Comparison of ENCODE assay signal across 4 fruit fly cellular contexts in the genomic region with DNA sequence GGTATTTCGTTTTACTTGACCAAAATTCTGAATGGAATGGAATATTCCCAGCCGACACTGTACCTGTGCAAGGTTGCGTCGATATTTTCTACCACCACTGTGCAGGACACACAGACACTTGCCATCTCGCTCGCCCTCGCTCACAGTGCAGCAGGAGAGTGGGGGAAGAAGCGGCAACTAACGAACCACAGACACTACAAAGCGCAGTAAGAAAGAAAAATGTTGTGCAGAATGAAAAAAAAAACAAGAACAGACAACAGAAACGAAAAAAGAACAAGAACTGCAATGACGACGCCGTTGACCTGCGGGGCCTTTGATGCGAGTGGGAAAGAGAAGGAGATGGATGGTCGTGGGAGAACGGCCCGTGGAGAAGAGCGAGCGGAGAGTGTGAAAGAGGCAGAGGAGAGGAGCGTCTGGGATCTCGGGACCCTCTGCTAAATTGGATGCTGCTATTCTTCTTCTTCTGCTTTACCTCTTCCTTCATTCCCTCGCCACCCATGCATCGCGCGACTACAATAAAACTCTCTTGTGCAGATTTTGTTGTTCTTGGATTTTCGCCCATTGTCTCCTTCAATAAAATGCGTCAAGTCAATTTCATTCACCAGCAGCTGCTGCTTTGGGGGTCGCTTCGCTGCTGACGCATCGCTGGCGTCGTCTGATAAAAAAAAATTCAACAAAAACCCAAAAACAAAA.
TF ChIP-seq lines count a peak whose summit lies in the region.

No protein-coding gene starts in this region.

TF ChIP-seq in whole organism, embryonic, 481 proteins besides CTCF, POLR2A, EP300 and RAD21 (continued from another document and continues in another):
- TF ChIP-seq CG17328 (GFP tag; IDR thresholded peaks at IDR 0.05; lab: Robert Waterston, UW) (no peak), CG11093 (GFP tag; IDR thresholded peaks at IDR 0.05; lab: Robert Waterston, UW) (no peak), CG17385 (GFP tag; optimal IDR thresholded peaks at IDR 0.05; lab: Kevin White, UChicago) (peak; percentile 38), CoRest (tag; optimal IDR thresholded peaks at IDR 0.05; lab: Kevin White, UChicago) (no peak), ham (GFP tag; IDR thresholded peaks at IDR 0.05; lab: Robert Waterston, UW) (no peak), CG34376 (GFP tag; optimal IDR thresholded peaks at IDR 0.05; lab: Kevin White, UChicago) (no peak), CG3407 (GFP tag; optimal IDR thresholded peaks at IDR 0.05; lab: Kevin White, UChicago) (no peak), zf30C (GFP tag; optimal IDR thresholded peaks at IDR 0.05; lab: Kevin White, UChicago) (no peak), HHEX (GFP tag; optimal IDR thresholded peaks at IDR 0.05; lab: Kevin White, UChicago) (no peak), CG16863 (GFP tag; optimal IDR thresholded peaks at IDR 0.05; lab: Kevin White, UChicago) (no peak), CG4360 (GFP tag; IDR thresholded peaks at IDR 0.05; lab: Robert Waterston, UW) (peak; percentile 30; the same call in 1 of the 2 replicates), CG30431 (GFP tag; optimal IDR thresholded peaks at IDR 0.05; lab: Kevin White, UChicago) (no peak), fd3F (GFP tag; optimal IDR thresholded peaks at IDR 0.05; lab: Kevin White, UChicago) (no peak), pros (GFP tag; optimal IDR thresholded peaks at IDR 0.05; lab: Kevin White, UChicago) (peak; percentile 74), D (optimal IDR thresholded peaks at IDR 0.05; lab: Kevin White, UChicago) (peak; percentile 64), D (GFP tag; optimal IDR thresholded peaks at IDR 0.05; lab: Kevin White, UChicago) (no peak), Hmr (GFP tag; optimal IDR thresholded peaks at IDR 0.05; lab: Kevin White, UChicago) (no peak), CG6654 (GFP tag; optimal IDR thresholded peaks at IDR 0.05; lab: Kevin White, UChicago) (no peak), Med (GFP tag; lab: Kevin White, UChicago) (peak; percentile 13), sisA (GFP tag; IDR thresholded peaks at IDR 0.05; lab: Robert Waterston, UW) (no peak), Atf-2 (GFP tag; optimal IDR thresholded peaks at IDR 0.05; lab: Kevin White, UChicago) (no peak), cg (GFP tag; optimal IDR thresholded peaks at IDR 0.05; lab: Kevin White, UChicago) (peak; percentile 21), CG15073 (GFP tag; optimal IDR thresholded peaks at IDR 0.05; lab: Kevin White, UChicago) (peak; percentile 98), so (GFP tag; IDR thresholded peaks at IDR 0.05; lab: Robert Waterston, UW) (no peak), gsb-n (tag; optimal IDR thresholded peaks at IDR 0.05; lab: Kevin White, UChicago) (no peak), Bteb2 (GFP tag; optimal IDR thresholded peaks at IDR 0.05; lab: Kevin White, UChicago) (no peak), gsb (GFP tag; IDR thresholded peaks at IDR 0.05; lab: Robert Waterston, UW) (no peak), CG4404 (GFP tag; IDR thresholded peaks at IDR 0.05; lab: Robert Waterston, UW) (no peak), ci (GFP tag; IDR thresholded peaks at IDR 0.05; lab: Robert Waterston, UW) (0 out of 3 replicates have a peak, but pooled peaks have one; percentile 16), CG34224 (GFP tag; IDR thresholded peaks at IDR 0.05; lab: Robert Waterston, UW; ENCODE audit: partially characterized antibody) (no peak), schlank (tag; optimal IDR thresholded peaks at IDR 0.05; lab: Kevin White, UChicago) (no peak), Jarid2 (GFP tag; optimal IDR thresholded peaks at IDR 0.05; lab: Kevin White, UChicago) (no peak)

TF ChIP-seq in whole organism, prepupa, 60 proteins besides CTCF, POLR2A, EP300 and RAD21 (continued from another document and continues in another):
- TF ChIP-seq salr (GFP tag; optimal IDR thresholded peaks at IDR 0.05; lab: Kevin White, UChicago) (peak; percentile 83 to 84), Hr39 (GFP tag; optimal IDR thresholded peaks at IDR 0.05; lab: Kevin White, UChicago) (peak; percentile 35), svp (GFP tag; lab: Kevin White, UChicago) (peak; percentile 96), fd85E (GFP tag; optimal IDR thresholded peaks at IDR 0.05; lab: Kevin White, UChicago) (peak; percentile 12), acj6 (GFP tag; optimal IDR thresholded peaks at IDR 0.05; lab: Kevin White, UChicago) (peak; percentile 62), fd59A (GFP tag; optimal IDR thresholded peaks at IDR 0.05; lab: Kevin White, UChicago) (peak; percentile 84), vri (GFP tag; optimal IDR thresholded peaks at IDR 0.05; lab: Kevin White, UChicago) (peak; percentile 57), Met (GFP tag; optimal IDR thresholded peaks at IDR 0.05; lab: Kevin White, UChicago) (peak; percentile 58), CG16779 (tag; optimal IDR thresholded peaks at IDR 0.05; lab: Kevin White, UChicago) (peak; percentile 86), OdsH (GFP tag; optimal IDR thresholded peaks at IDR 0.05; lab: Kevin White, UChicago) (peak; percentile 35), CG8319 (GFP tag; optimal IDR thresholded peaks at IDR 0.05; lab: Kevin White, UChicago) (peak; percentile 35), Sox102F (GFP tag; optimal IDR thresholded peaks at IDR 0.05; lab: Kevin White, UChicago) (peak; percentile 61), cyc (GFP tag; optimal IDR thresholded peaks at IDR 0.05; lab: Kevin White, UChicago) (no peak), Smox (GFP tag; optimal IDR thresholded peaks at IDR 0.05; lab: Kevin White, UChicago) (peak; percentile 42), CG1621 (tag; optimal IDR thresholded peaks at IDR 0.05; lab: Kevin White, UChicago) (peak; percentile 93), Hr38 (GFP tag; optimal IDR thresholded peaks at IDR 0.05; lab: Kevin White, UChicago) (no peak), Eip78C (GFP tag; lab: Kevin White, UChicago) (peak; percentile 78), dac (GFP tag; optimal IDR thresholded peaks at IDR 0.05; lab: Kevin White, UChicago) (no peak), pdm3 (GFP tag; optimal IDR thresholded peaks at IDR 0.05; lab: Kevin White, UChicago) (peak; percentile 38), Eip75B (GFP tag; optimal IDR thresholded peaks at IDR 0.05; lab: Kevin White, UChicago) (peak; percentile 88), Hr4 (GFP tag; optimal IDR thresholded peaks at IDR 0.05; lab: Kevin White, UChicago) (no peak), CG32006 (GFP tag; optimal IDR thresholded peaks at IDR 0.05; lab: Kevin White, UChicago) (peak; percentile 55), fkh (GFP tag; optimal IDR thresholded peaks at IDR 0.05; lab: Kevin White, UChicago) (no peak), CG6792 (GFP tag; optimal IDR thresholded peaks at IDR 0.05; lab: Kevin White, UChicago) (peak; percentile 49), esn (GFP tag; optimal IDR thresholded peaks at IDR 0.05; lab: Kevin White, UChicago) (peak; percentile 65), CG10669 (GFP tag; optimal IDR thresholded peaks at IDR 0.05; lab: Kevin White, UChicago) (peak; percentile 82), CG11762 (GFP tag; optimal IDR thresholded peaks at IDR 0.05; lab: Kevin White, UChicago; ENCODE audit: insufficient read depth) (peak; percentile 34), CG11902 (GFP tag; optimal IDR thresholded peaks at IDR 0.05; lab: Kevin White, UChicago) (no peak), lz (GFP tag; optimal IDR thresholded peaks at IDR 0.05; lab: Kevin White, UChicago) (peak; percentile 30), eg (GFP tag; IDR thresholded peaks at IDR 0.05; lab: Robert Waterston, UW) (peak; percentile 63; the same call in 1 of the 3 replicates), CG34406 (GFP tag; optimal IDR thresholded peaks at IDR 0.05; lab: Kevin White, UChicago) (peak; percentile 59), Sox15 (GFP tag; optimal IDR thresholded peaks at IDR 0.05; lab: Kevin White, UChicago) (no peak)

TF ChIP-seq in whole organism, pupa, 21 proteins besides CTCF, POLR2A, EP300 and RAD21 (continued from another document):
- peak; percentile 92 for TF ChIP-seq CG34367 (tag; optimal IDR thresholded peaks at IDR 0.05; lab: Kevin White, UChicago)

TF ChIP-seq in whole organism, wandering third instar larva, 38 proteins besides CTCF, POLR2A, EP300 and RAD21 (continued from another document):
- TF ChIP-seq Sp1 (GFP tag; optimal IDR thresholded peaks at IDR 0.05; lab: Kevin White, UChicago) (peak; percentile 73), brk (GFP tag; optimal IDR thresholded peaks at IDR 0.05; lab: Kevin White, UChicago) (peak; percentile 53), GATAd (GFP tag; optimal IDR thresholded peaks at IDR 0.05; lab: Kevin White, UChicago) (no peak), h (GFP tag; optimal IDR thresholded peaks at IDR 0.05; lab: Kevin White, UChicago) (peak; percentile 13), CG9705 (GFP tag; optimal IDR thresholded peaks at IDR 0.05; lab: Kevin White, UChicago) (no peak), HLH106 (tag; optimal IDR thresholded peaks at IDR 0.05; lab: Kevin White, UChicago) (peak; percentile 2), Rel (GFP tag; optimal IDR thresholded peaks at IDR 0.05; lab: Kevin White, UChicago) (peak; percentile 87), Rel (tag; optimal IDR thresholded peaks at IDR 0.05; lab: Kevin White, UChicago) (no peak), N (GFP tag; optimal IDR thresholded peaks at IDR 0.05; lab: Kevin White, UChicago) (no peak), psq (GFP tag; optimal IDR thresholded peaks at IDR 0.05; lab: Kevin White, UChicago) (peak; percentile 99), sv (GFP tag; optimal IDR thresholded peaks at IDR 0.05; lab: Kevin White, UChicago) (no peak), foxo (GFP tag; optimal IDR thresholded peaks at IDR 0.05; lab: Kevin White, UChicago) (no peak), ey (GFP tag; optimal IDR thresholded peaks at IDR 0.05; lab: Kevin White, UChicago) (no peak), Jra (GFP tag; optimal IDR thresholded peaks at IDR 0.05; lab: Kevin White, UChicago) (peak; percentile 43), Dfd (GFP tag; optimal IDR thresholded peaks at IDR 0.05; lab: Kevin White, UChicago) (no peak), OdsH (GFP tag; optimal IDR thresholded peaks at IDR 0.05; lab: Kevin White, UChicago) (peak; percentile 10), CG32264 (GFP tag; optimal IDR thresholded peaks at IDR 0.05; lab: Kevin White, UChicago) (peak; percentile 36), Abd-B (GFP tag; optimal IDR thresholded peaks at IDR 0.05; lab: Kevin White, UChicago) (no peak)
